Worm (Caenorhabditis elegans): ENCODE measurements around the gene fbxa-66.

Gene fbxa-66

DNA sequence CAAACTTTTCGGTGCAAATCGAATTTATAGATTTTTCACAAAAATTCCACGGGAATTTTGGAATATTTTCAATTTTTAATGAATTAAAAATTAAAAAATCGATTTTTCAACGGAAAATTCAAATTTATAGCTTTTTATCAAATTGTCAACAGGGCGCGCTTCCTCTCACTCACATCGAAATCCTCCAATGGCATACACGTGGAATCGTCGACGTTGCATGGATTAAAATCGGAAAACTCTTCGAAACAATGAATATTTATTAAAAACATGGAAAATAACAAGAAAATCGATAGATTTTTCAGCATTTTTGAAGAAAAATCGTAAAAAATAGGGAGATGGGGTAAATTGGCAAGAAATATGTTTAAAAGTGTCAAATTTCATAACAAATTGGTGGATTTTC, 15.5 kb upstream of the fbxa-66 start, which contains the start of gene Y54F10BM.12:
Gene Y54F10BM.12, minus strand, starts transcription at position 344 of the 400 bp plus-strand sequence.
- TF ChIP-seq nhr-27 (tag; optimal IDR thresholded peaks at IDR 0.05) (no peak), zim-3 (tag; optimal IDR thresholded peaks at IDR 0.05) (no peak), K12H6.12 (tag; optimal IDR thresholded peaks at IDR 0.05) (no peak), F10E7.11 (tag; optimal IDR thresholded peaks at IDR 0.05) (no peak), attf-5 (GFP tag; optimal IDR thresholded peaks at IDR 0.05) (no peak), F33H1.4 (GFP tag; IDR thresholded peaks at IDR 0.05) (no peak), ztf-3 (GFP tag; optimal IDR thresholded peaks at IDR 0.05) (no peak), sdz-38 (tag; optimal IDR thresholded peaks at IDR 0.05) (no peak), ceh-79 (tag; optimal IDR thresholded peaks at IDR 0.05) (no peak), ets-4 (GFP tag; optimal IDR thresholded peaks at IDR 0.05) (no peak), athp-1 (tag; optimal IDR thresholded peaks at IDR 0.05) (no peak), ceh-100 (GFP tag; IDR thresholded peaks at IDR 0.05) (no peak), ztf-25 (GFP tag; IDR thresholded peaks at IDR 0.05) (no peak), lag-1 (GFP tag; IDR thresholded peaks at IDR 0.05) (no peak), nfya-2 (GFP tag; IDR thresholded peaks at IDR 0.05) (no peak), bed-2 (GFP tag; IDR thresholded peaks at IDR 0.05) (no peak), mes-4 (tag; optimal IDR thresholded peaks at IDR 0.05) (no peak), F39B2.1 (GFP tag; IDR thresholded peaks at IDR 0.05) (no peak), Y95B8A.8 (GFP tag; IDR thresholded peaks at IDR 0.05) (no peak)

DNA sequence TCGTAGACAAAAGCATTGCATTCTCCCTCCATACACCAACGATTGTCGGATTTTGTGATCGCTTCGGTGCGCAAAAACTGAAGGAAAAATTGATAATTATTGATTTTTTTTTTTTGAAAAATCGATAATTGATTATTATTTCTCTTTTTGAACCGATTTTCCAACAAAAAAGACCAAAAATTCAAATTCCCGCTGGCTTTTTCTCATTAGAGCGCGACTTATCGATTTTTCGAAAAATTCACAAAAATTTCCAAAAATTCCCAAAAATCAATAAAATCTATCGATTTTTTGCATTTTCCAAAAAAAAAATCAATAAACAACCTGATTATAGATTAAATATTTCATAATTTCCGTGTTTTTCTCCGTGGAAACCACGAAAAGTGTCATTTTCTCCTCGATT, 14.8 kb upstream of the fbxa-66 start:
- no peak for TF ChIP-seq nhr-80 (tag; optimal IDR thresholded peaks at IDR 0.05)
- TF ChIP-seq Y53F4B.3 (GFP tag; IDR thresholded peaks at IDR 0.05), result no peak
- TF ChIP-seq lin-26 (GFP tag; IDR thresholded peaks at IDR 0.05), result no peak
- TF ChIP-seq unc-130 (GFP tag; optimal IDR thresholded peaks at IDR 0.05), result no peak
- TF ChIP-seq ccch-3 (GFP tag; optimal IDR thresholded peaks at IDR 0.05), result no peak
- no peak for TF ChIP-seq let-607 (tag; optimal IDR thresholded peaks at IDR 0.05)
- no peak for TF ChIP-seq lag-1 (GFP tag; IDR thresholded peaks at IDR 0.05)
- no peak for TF ChIP-seq zfh-2 (GFP tag; conservative IDR thresholded peaks at IDR 0.05)

DNA sequence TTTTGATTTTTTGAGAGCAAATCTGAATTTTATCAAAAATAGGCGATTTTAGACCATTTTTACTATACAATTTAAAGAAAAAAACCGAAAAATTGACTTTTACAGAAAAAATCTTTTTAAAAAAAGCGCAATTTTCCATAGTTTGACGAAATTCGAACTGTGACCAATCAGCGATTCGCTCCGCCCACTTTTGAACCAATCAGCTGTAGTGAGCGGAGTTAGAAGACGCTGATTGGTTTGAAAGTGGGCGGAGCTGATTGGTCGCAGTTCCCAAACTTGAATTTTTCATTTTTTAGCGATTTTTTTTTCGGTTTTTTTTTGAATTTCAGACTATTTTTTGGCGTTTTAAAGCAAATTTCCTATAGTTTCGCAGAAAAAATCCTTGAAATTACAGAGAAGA, 10.9 kb upstream of the fbxa-66 start:
- TF ChIP-seq aptf-3 (GFP tag; IDR thresholded peaks at IDR 0.05) (no peak), gei-17 (GFP tag; optimal IDR thresholded peaks at IDR 0.05) (no peak), bed-2 (GFP tag; IDR thresholded peaks at IDR 0.05) (no peak), nfya-2 (GFP tag; IDR thresholded peaks at IDR 0.05) (no peak), mes-4 (tag; optimal IDR thresholded peaks at IDR 0.05) (no peak), nhr-90 (tag; optimal IDR thresholded peaks at IDR 0.05) (no peak), K11D2.4 (GFP tag; IDR thresholded peaks at IDR 0.05) (no peak), fkh-3 (tag; optimal IDR thresholded peaks at IDR 0.05) (no peak), ekl-4 (GFP tag; IDR thresholded peaks at IDR 0.05) (no peak), dpl-1 (GFP tag; optimal IDR thresholded peaks at IDR 0.05) (no peak), madf-8 (GFP tag; conservative IDR thresholded peaks at IDR 0.05) (no peak), ztf-3 (GFP tag; optimal IDR thresholded peaks at IDR 0.05) (no peak), lin-26 (GFP tag; IDR thresholded peaks at IDR 0.05) (no peak)

DNA sequence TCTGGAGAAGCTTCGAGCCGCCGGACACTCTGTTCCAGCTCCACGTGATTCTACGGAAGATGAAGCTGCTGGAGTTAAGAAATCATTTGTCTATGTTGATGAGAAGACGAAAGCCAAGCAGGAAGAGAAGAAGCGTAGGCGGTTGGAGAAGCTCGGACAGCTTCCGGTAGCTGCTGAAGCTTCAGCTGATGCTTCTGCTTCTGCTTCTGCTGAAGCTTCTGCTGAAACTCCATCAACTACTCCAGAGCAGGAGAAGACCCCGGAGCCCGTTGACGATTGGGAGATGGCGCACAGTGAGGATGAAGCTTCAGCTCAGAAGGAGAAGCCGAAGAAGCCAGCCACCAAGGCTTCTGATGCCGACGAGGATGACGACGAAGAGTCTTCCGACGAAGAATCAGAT, 2.6 kb upstream of the fbxa-66 start:
- TF ChIP-seq xnd-1 (tag; optimal IDR thresholded peaks at IDR 0.05), result no peak
- TF ChIP-seq egrh-3 (GFP tag; IDR thresholded peaks at IDR 0.05), result peak; percentile 68; the same call in 1 of the 2 replicates
